Fruit fly (Drosophila melanogaster) whole organism, prepupa: ENCODE results near the gene Osbp.

ENCODE experiments used
- Blimp-1 ChIP-seq: fragments of 200-800 bp; sonication (Bioruptor generic); optimal IDR thresholded peaks from 3 replicates; lab custom pipeline; 2017; ENCODE audit warnings: missing biosample characterization, missing genetic modification characterization, mild to moderate bottlenecking, moderate library complexity, missing genetic modification reagents
- CG10631 ChIP-seq: fragments of 200-800 bp; sonication (Bioruptor generic); optimal IDR thresholded peaks from 2 replicates; lab custom pipeline; 2016; ENCODE audit warnings: missing biosample characterization, missing genetic modification characterization
- CG10669 ChIP-seq: fragments of 200-800 bp; sonication (Bioruptor generic); optimal IDR thresholded peaks from 3 replicates; lab custom pipeline; 2018; ENCODE audit warnings: missing biosample characterization, mild to moderate bottlenecking, missing genetic modification characterization, moderate library complexity
- CG11294 ChIP-seq: fragments of 200-800 bp; sonication (Bioruptor generic); IDR thresholded peaks from 2 replicates; pipeline ENCODE4 v1.3.6; 2022; ENCODE audit warnings: missing biosample characterization, missing genetic modification characterization
- CG1621 ChIP-seq: fragments of 200-800 bp; sonication (Bioruptor generic); optimal IDR thresholded peaks from 3 replicates; lab custom pipeline; 2018; ENCODE audit warnings: missing biosample characterization, mild to moderate bottlenecking, missing genetic modification characterization
- CG3032 ChIP-seq: fragments of 200-800 bp; optimal IDR thresholded peaks from 2 replicates; lab custom pipeline; 2019; ENCODE audit warnings: missing biosample characterization, mild to moderate bottlenecking, missing genetic modification characterization, moderate library complexity
- CG31627 ChIP-seq: fragments of 200-800 bp; sonication (Bioruptor generic); optimal IDR thresholded peaks from 3 replicates; lab custom pipeline; 2016; ENCODE audit warnings: missing biosample characterization, missing genetic modification characterization
- CG32006 ChIP-seq: fragments of 200-800 bp; sonication (Bioruptor generic); optimal IDR thresholded peaks from 3 replicates; lab custom pipeline; 2017; ENCODE audit warnings: missing biosample characterization, mild to moderate bottlenecking, missing genetic modification characterization
- CG3919 ChIP-seq: fragments of 200-800 bp; sonication (Bioruptor generic); optimal IDR thresholded peaks from 3 replicates; lab custom pipeline; 2016; ENCODE audit warnings: missing biosample characterization, missing genetic modification characterization
- CG4318 ChIP-seq: fragments of 200-800 bp; sonication (Bioruptor generic); optimal IDR thresholded peaks from 3 replicates; lab custom pipeline; 2017; ENCODE audit warnings: missing biosample characterization, mild to moderate bottlenecking, missing genetic modification characterization
- CG6163 ChIP-seq: fragments of 200-800 bp; sonication (Bioruptor generic); IDR thresholded peaks from 3 replicates; pipeline ENCODE4 v1.3.6; 2022; ENCODE audit warnings: missing biosample characterization, missing genetic modification characterization
- CG6276 ChIP-seq: fragments of 200-800 bp; sonication (Bioruptor generic); optimal IDR thresholded peaks from 2 replicates; lab custom pipeline; 2017; ENCODE audit warnings: missing biosample characterization, mild to moderate bottlenecking, missing genetic modification characterization
- CG6792 ChIP-seq: fragments of 200-800 bp; sonication (Bioruptor generic); optimal IDR thresholded peaks from 3 replicates; lab custom pipeline; 2016; ENCODE audit warnings: missing biosample characterization, missing genetic modification characterization
- CG6808 ChIP-seq: fragments of 200-800 bp; sonication (Bioruptor generic); optimal IDR thresholded peaks from 3 replicates; lab custom pipeline; 2017; ENCODE audit warnings: missing biosample characterization, missing genetic modification characterization, mild to moderate bottlenecking, moderate library complexity, missing genetic modification reagents
- CG6854 ChIP-seq: fragments of 200-800 bp; sonication (Bioruptor generic); optimal IDR thresholded peaks from 2 replicates; lab custom pipeline; 2017; ENCODE audit warnings: missing biosample characterization, mild to moderate bottlenecking, missing genetic modification characterization
- CG8319 ChIP-seq: fragments of 200-800 bp; sonication (Bioruptor generic); optimal IDR thresholded peaks from 3 replicates; lab custom pipeline; 2016; ENCODE audit warnings: missing biosample characterization, missing genetic modification characterization
- CG8632 ChIP-seq: fragments of 200-800 bp; sonication (Bioruptor generic); optimal IDR thresholded peaks from 3 replicates; lab custom pipeline; 2016; ENCODE audit warnings: missing biosample characterization, missing genetic modification characterization
- Eip75B ChIP-seq: fragments of 200-800 bp; sonication (Bioruptor generic); optimal IDR thresholded peaks from 3 replicates; lab custom pipeline; 2016; ENCODE audit warnings: missing biosample characterization, missing genetic modification characterization
- Eip78C ChIP-seq: fragments of 200-800 bp; sonication (Bioruptor generic); peaks from one replicate; lab custom pipeline; 2016; ENCODE audit warnings: missing biosample characterization, missing genetic modification characterization
- Eip93F ChIP-seq: fragments of 200-800 bp; sonication (Bioruptor generic); optimal IDR thresholded peaks from 2 replicates; lab custom pipeline; 2016; ENCODE audit warnings: missing biosample characterization, mild to moderate bottlenecking, missing genetic modification characterization
- Ets21C ChIP-seq: fragments of 200-800 bp; sonication (Bioruptor generic); optimal IDR thresholded peaks from 3 replicates; lab custom pipeline; 2016; ENCODE audit warnings: missing biosample characterization, missing genetic modification characterization
- Ets96B ChIP-seq: fragments of 200-800 bp; optimal IDR thresholded peaks from 2 replicates; lab custom pipeline; 2019; ENCODE audit warnings: missing biosample characterization, mild to moderate bottlenecking, missing genetic modification characterization, moderate library complexity
- Hr38 ChIP-seq: sonication (Bioruptor generic); optimal IDR thresholded peaks from 2 replicates; lab custom pipeline; 2016; ENCODE audit warnings: missing biosample characterization, missing genetic modification characterization
- Hr4 ChIP-seq: fragments of 200-800 bp; sonication (Bioruptor generic); optimal IDR thresholded peaks from 3 replicates; lab custom pipeline; 2016; ENCODE audit warnings: missing biosample characterization, missing genetic modification characterization
- Met ChIP-seq: fragments of 200-800 bp; sonication (Bioruptor generic); optimal IDR thresholded peaks from 3 replicates; lab custom pipeline; 2016; ENCODE audit warnings: missing biosample characterization, missing genetic modification characterization
- OdsH ChIP-seq: fragments of 200-800 bp; sonication (Bioruptor generic); optimal IDR thresholded peaks from 3 replicates; lab custom pipeline; 2016; ENCODE audit warnings: missing biosample characterization, missing genetic modification characterization
- Smox ChIP-seq: fragments of 200-800 bp; sonication (Bioruptor generic); optimal IDR thresholded peaks from 3 replicates; lab custom pipeline; 2016; ENCODE audit warnings: missing biosample characterization, missing genetic modification characterization
- Sox102F ChIP-seq: fragments of 200-800 bp; sonication (Bioruptor generic); optimal IDR thresholded peaks from 2 replicates; lab custom pipeline; 2016; ENCODE audit warnings: missing biosample characterization, mild to moderate bottlenecking, missing genetic modification characterization
- Sox14 ChIP-seq: fragments of 200-800 bp; sonication (Bioruptor generic); optimal IDR thresholded peaks from 3 replicates; lab custom pipeline; 2016; ENCODE audit warnings: missing biosample characterization, missing genetic modification characterization
- Sox15 ChIP-seq: fragments of 200-800 bp; sonication (Bioruptor generic); optimal IDR thresholded peaks from 3 replicates; lab custom pipeline; 2016; ENCODE audit warnings: missing biosample characterization, missing genetic modification characterization
- achi ChIP-seq: fragments of 200-800 bp; sonication (Bioruptor generic); optimal IDR thresholded peaks from 3 replicates; lab custom pipeline; 2016; ENCODE audit warnings: missing biosample characterization, missing genetic modification characterization
- dac ChIP-seq: fragments of 200-800 bp; sonication (Bioruptor generic); optimal IDR thresholded peaks from 2 replicates; lab custom pipeline; 2017; ENCODE audit warnings: missing biosample characterization, mild to moderate bottlenecking, missing genetic modification characterization
- eg ChIP-seq: fragments of 200-800 bp; sonication (Bioruptor generic); IDR thresholded peaks from 3 replicates; pipeline ENCODE4 v1.3.6; 2022; ENCODE audit warnings: missing biosample characterization, missing genetic modification characterization
- esn ChIP-seq: fragments of 200-800 bp; sonication (Bioruptor generic); optimal IDR thresholded peaks from 2 replicates; lab custom pipeline; 2016; ENCODE audit warnings: missing biosample characterization, mild to moderate bottlenecking, missing genetic modification characterization, moderate library complexity
- fd59A ChIP-seq: fragments of 200-800 bp; sonication (Bioruptor generic); optimal IDR thresholded peaks from 2 replicates; lab custom pipeline; 2017; ENCODE audit warnings: missing biosample characterization, mild to moderate bottlenecking, missing genetic modification characterization, missing genetic modification reagents
- fkh ChIP-seq: fragments of 200-800 bp; sonication (Bioruptor generic); optimal IDR thresholded peaks from 3 replicates; lab custom pipeline; 2017; ENCODE audit warnings: missing biosample characterization, mild to moderate bottlenecking, missing genetic modification characterization, moderate library complexity
- lz ChIP-seq: fragments of 200-800 bp; sonication (Bioruptor generic); optimal IDR thresholded peaks from 3 replicates; lab custom pipeline; 2016; ENCODE audit warnings: missing biosample characterization, missing genetic modification characterization
- net ChIP-seq: fragments of 200-800 bp; sonication (Bioruptor generic); optimal IDR thresholded peaks from 3 replicates; lab custom pipeline; 2016; ENCODE audit warnings: missing biosample characterization, missing genetic modification characterization
- pdm3 ChIP-seq: fragments of 200-800 bp; sonication (Bioruptor generic); optimal IDR thresholded peaks from 3 replicates; lab custom pipeline; 2016; ENCODE audit warnings: missing biosample characterization, missing genetic modification characterization
- spab ChIP-seq: fragments of 200-800 bp; sonication (Bioruptor generic); optimal IDR thresholded peaks from 2 replicates; lab custom pipeline; 2017; ENCODE audit warnings: missing biosample characterization, mild to moderate bottlenecking, missing genetic modification characterization, missing genetic modification reagents
- ss ChIP-seq, 2 experiments: fragments of 200-800 bp; sonication (Bioruptor generic); optimal IDR thresholded peaks; 2 replicates in 1 of 2; 3 replicates in 1 of 2; lab custom pipeline; 2017 to 2018; ENCODE audit warnings: mild to moderate bottlenecking in 2 of 2, missing biosample characterization in 2 of 2, missing genetic modification characterization in 2 of 2, moderate library complexity in 1 of 2
- svp ChIP-seq: fragments of 200-800 bp; sonication (Bioruptor generic); peaks from one replicate; lab custom pipeline; 2016; ENCODE audit warnings: missing biosample characterization, missing genetic modification characterization
- topi ChIP-seq: fragments of 200-800 bp; sonication (Bioruptor generic); optimal IDR thresholded peaks from 3 replicates; lab custom pipeline; 2016; ENCODE audit warnings: missing biosample characterization, missing genetic modification characterization
- vri ChIP-seq: fragments of 200-800 bp; sonication (Bioruptor generic); optimal IDR thresholded peaks from 3 replicates; lab custom pipeline; 2016; ENCODE audit warnings: missing biosample characterization, mild to moderate bottlenecking, missing genetic modification characterization

Osbp gene

DNA sequence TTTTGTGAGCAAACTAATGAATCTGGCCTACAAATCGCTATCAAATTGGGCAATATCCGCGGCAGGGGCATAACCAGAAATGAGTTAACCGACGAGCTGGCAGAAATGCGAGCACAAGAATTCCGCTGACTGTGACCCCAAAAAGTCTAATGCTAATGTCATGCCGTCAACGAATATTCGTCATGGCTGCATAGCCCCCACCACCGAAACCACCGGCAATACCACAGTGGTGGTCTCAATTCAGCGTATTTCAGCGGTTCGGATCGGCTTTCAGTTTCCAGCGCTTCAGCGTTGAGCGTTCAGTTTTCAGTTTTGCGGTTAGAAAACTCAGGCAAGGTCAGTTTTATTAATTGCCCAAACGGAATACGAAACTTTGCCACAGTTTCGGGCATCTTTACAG is 47.8 kb downstream of the Osbp start:
- TF ChIP-seq CG8319 (GFP tag; lab: Kevin White, UChicago) = no peak
- no peak for TF ChIP-seq Sox14 (GFP tag; lab: Kevin White, UChicago)
- no peak for TF ChIP-seq CG6792 (GFP tag; lab: Kevin White, UChicago)
- TF ChIP-seq Blimp-1 (GFP tag; lab: Kevin White, UChicago) = no peak
- TF ChIP-seq CG3919 (GFP tag; lab: Kevin White, UChicago) = no peak
- TF ChIP-seq CG6808 (GFP tag; lab: Kevin White, UChicago) = no peak
- no peak for TF ChIP-seq Eip78C (GFP tag; lab: Kevin White, UChicago)
- TF ChIP-seq vri (GFP tag; lab: Kevin White, UChicago) = no peak
- TF ChIP-seq svp (GFP tag; lab: Kevin White, UChicago) = no peak
- TF ChIP-seq CG8632 (GFP tag; lab: Kevin White, UChicago) = no peak
- TF ChIP-seq pdm3 = no peak
- no peak for TF ChIP-seq CG32006 (GFP tag; lab: Kevin White, UChicago)
- no peak for TF ChIP-seq CG10669
- TF ChIP-seq Ets96B = no peak
- no peak for TF ChIP-seq Hr4
- TF ChIP-seq Eip75B (GFP tag; lab: Kevin White, UChicago) = no peak
- TF ChIP-seq lz = no peak
- no peak for TF ChIP-seq Smox
- TF ChIP-seq ss (GFP tag; optimal IDR thresholded peaks at IDR 0.05; lab: Kevin White, UChicago) = no peak

DNA sequence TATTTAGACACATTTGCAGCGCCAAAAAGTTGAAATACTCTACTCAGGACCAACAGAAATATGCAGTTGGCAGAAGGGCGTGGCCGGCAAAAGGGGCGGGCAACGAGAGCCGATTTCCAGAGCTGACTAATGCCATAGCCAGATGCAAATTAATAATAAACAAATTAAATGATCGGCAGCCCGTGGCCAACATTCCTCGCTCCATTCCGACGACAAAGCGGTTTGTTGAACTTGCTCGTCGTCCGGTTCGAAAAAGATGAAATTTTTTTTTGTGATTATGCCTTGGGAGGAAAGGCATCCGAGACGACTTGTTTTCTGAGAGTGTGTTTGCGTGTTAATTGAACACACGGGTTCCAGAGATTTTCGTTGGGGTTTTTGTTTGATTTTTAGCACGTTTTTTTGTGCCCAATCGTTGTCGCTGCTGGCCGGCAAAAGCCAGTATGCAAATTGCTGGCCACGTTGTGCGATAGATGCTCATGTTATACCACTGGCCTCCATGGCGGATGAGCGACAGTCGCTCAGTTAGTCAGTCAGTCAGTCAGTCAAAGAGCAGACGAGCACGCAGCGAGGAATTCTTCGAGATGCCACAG is 48.6 kb downstream of the Osbp start:
- TF ChIP-seq fkh = peak; percentile 30
- TF ChIP-seq Eip93F (GFP tag; lab: Kevin White, UChicago) = no peak
- no peak for TF ChIP-seq CG10631 (GFP tag; lab: Kevin White, UChicago)
- no peak for TF ChIP-seq svp (GFP tag; lab: Kevin White, UChicago)
- no peak for TF ChIP-seq Sox15 (GFP tag; lab: Kevin White, UChicago)
- TF ChIP-seq fd59A = no peak
- TF ChIP-seq CG6854 (GFP tag; lab: Kevin White, UChicago) = peak; percentile 25
- no peak for TF ChIP-seq achi
- no peak for TF ChIP-seq CG6792 (GFP tag; lab: Kevin White, UChicago)
- no peak for TF ChIP-seq CG6163 (GFP tag; lab: Robert Waterston, UW)
- peak; percentile 41 for TF ChIP-seq Eip78C (GFP tag; lab: Kevin White, UChicago)

DNA sequence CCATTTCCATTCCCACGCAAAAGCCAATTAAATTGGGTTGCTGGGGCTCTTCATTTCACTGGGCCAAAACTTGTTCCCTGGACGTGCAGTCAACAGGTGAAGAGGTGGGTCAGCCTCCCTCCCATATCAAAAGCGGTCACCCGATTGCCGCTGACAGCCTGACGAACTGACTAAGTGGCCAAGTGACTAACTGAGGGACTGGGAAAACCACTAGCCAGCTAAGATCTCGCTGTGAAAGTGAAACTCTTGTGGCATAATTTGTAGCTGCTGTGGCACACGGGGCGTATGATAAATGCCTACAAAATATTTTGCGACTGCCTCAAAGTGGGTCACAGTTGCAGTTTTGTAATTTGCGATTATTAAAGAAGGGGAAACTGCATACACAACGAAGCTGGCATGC is 49.6 kb downstream of the Osbp start:
- TF ChIP-seq Blimp-1 (GFP tag; lab: Kevin White, UChicago) (peak; percentile 51), CG3032 (no peak)

DNA sequence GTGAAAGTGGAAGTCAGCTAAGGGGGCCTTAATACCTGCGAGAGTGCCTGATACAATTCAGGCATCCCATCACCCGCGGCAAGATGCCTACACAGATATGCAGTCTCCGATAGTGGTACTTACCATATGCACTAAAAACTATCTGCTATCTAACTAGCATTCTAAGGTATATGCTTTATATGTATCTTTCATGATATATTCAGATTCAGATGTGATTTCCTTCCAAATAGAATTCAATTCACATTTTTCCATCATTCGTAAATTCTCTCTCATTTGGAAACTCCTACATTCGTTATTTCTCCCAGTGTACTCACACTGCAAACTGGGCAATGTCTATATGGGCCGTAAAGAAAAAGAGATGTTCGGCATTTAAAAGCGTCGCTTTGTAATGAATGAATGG is 51.6 kb downstream of the Osbp start:
- TF ChIP-seq esn (GFP tag; lab: Kevin White, UChicago) (no peak), topi (GFP tag; lab: Kevin White, UChicago) (no peak), CG11294 (GFP tag; lab: Robert Waterston, UW) (no peak), Sox14 (GFP tag; lab: Kevin White, UChicago) (no peak), spab (GFP tag; lab: Kevin White, UChicago) (no peak), dac (GFP tag; lab: Kevin White, UChicago) (peak; percentile 13), OdsH (GFP tag; lab: Kevin White, UChicago) (peak; percentile 44), Hr38 (GFP tag; lab: Kevin White, UChicago) (no peak), Sox102F (GFP tag; lab: Kevin White, UChicago) (peak; percentile 20), achi (peak; percentile 33), fd59A (no peak), Met (GFP tag; lab: Kevin White, UChicago) (no peak), Ets96B (no peak), net (GFP tag; lab: Kevin White, UChicago) (peak; percentile 39), CG1621 (tag; lab: Kevin White, UChicago) (no peak), CG6276 (peak; percentile 42), lz (no peak), Ets21C (no peak), CG10669 (no peak), CG4318 (peak; percentile 62), CG6808 (GFP tag; lab: Kevin White, UChicago) (no peak), Sox15 (GFP tag; lab: Kevin White, UChicago) (peak; percentile 17), CG3919 (GFP tag; lab: Kevin White, UChicago) (peak; percentile 46), Eip93F (GFP tag; lab: Kevin White, UChicago) (no peak), CG31627 (GFP tag; lab: Kevin White, UChicago) (no peak), CG8319 (GFP tag; lab: Kevin White, UChicago) (peak; percentile 1), CG3032 (no peak), eg (0 out of 3 replicates have a peak, but pooled peaks have one; percentile 38), CG6792 (GFP tag; lab: Kevin White, UChicago) (peak; percentile 22), pdm3 (peak; percentile 53)
